Fruit fly (Drosophila melanogaster): ENCODE measurements around the gene cm.

The cm gene

dm6 chrX:7004101-7004700 lies 6.7 kb downstream of the cm start:
- TF ChIP-seq ttk (optimal IDR thresholded peaks at IDR 0.05) (no peak), h (optimal IDR thresholded peaks at IDR 0.05) (no peak), psq (optimal IDR thresholded peaks at IDR 0.05) (no peak), Sin3A (optimal IDR thresholded peaks at IDR 0.05) (no peak), insv (optimal IDR thresholded peaks at IDR 0.05) (no peak), Myc (optimal IDR thresholded peaks at IDR 0.05) (no peak)

dm6 chrX:7001135-7001769 lies 9.7 kb downstream of the cm start:
- no peak for TF ChIP-seq Sin3A (optimal IDR thresholded peaks at IDR 0.05)
- no peak for TF ChIP-seq Myc (optimal IDR thresholded peaks at IDR 0.05)
- no peak for TF ChIP-seq h (optimal IDR thresholded peaks at IDR 0.05)
- TF ChIP-seq ttk (optimal IDR thresholded peaks at IDR 0.05) = no peak
- TF ChIP-seq psq (optimal IDR thresholded peaks at IDR 0.05) = no peak

- TF ChIP-seq Myc (optimal IDR thresholded peaks at IDR 0.05) (no peak), psq (optimal IDR thresholded peaks at IDR 0.05) (no peak), ttk (optimal IDR thresholded peaks at IDR 0.05) (no peak), insv (optimal IDR thresholded peaks at IDR 0.05) (no peak), h (optimal IDR thresholded peaks at IDR 0.05) (no peak), Sin3A (optimal IDR thresholded peaks at IDR 0.05) (no peak)
These were observed 10.4 kb downstream of the cm start for dm6 chrX:7000444-7001134.

DNA sequence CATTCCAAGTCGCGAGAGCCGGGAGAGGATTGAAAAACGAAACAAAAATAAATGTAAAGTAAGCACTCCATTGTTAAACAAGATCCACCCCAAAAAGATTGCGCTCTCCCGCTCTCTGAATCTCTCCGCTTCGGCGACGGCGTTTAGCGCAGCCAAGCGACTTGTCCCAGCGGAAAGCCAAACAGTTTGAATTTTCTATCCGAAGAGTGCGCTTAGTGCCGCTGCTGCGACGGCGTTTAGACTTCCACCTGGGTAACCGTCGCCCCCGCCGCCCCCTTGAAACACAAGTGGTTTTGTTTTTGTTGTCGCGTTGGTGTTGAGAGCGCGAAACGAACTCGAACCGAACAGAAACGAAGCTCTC lies 12.5 kb downstream of the cm start, which contains the start of gene Inx2:
Gene Inx2, plus strand, starts transcription at position 181 of the 361 bp plus-strand sequence.
- TF ChIP-seq Myc (optimal IDR thresholded peaks at IDR 0.05) (no peak), h (optimal IDR thresholded peaks at IDR 0.05) (no peak), Sin3A (optimal IDR thresholded peaks at IDR 0.05) (no peak), psq (optimal IDR thresholded peaks at IDR 0.05) (no peak), insv (optimal IDR thresholded peaks at IDR 0.05) (no peak), ttk (optimal IDR thresholded peaks at IDR 0.05) (no peak)

DNA sequence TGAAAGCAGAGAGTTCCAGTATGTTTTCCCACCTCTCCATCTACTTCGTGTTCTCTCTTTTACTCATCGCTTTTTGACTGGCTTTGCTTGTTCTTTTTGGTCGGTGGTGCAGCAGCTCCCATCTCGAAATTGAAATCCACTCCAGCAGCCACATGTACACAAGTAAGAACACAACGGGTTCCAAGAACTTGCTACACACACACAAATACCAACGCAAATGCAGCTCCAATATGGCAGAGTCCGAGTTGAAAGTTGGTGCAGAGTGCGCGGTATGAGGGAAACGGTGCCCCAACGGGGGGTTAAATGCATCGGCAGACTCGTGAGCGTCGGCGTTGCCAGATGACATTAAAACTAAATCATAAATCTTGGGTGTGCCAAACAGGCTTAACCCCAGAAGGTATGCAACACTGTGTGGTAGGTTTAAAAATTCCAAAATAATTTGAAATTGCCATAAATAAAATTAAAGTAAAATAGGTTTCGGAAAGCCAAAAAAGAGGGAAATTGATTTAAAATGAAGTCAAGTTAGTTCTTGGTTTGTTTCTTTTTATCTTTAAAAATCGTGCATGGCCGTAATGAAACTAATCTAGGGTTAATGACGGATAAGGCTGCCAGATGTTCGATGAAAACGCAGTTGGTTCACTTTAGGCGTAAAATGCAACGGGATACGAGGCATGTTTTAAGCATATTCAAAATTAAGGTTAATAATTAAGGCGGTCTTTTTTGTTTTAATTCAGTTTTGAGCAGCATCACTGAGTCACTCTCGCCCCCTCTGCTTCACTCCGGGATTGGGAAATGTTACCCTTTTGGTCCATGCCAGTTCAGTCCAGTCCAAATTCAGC lies 13.1 kb downstream of the cm start:
- no peak for TF ChIP-seq insv (optimal IDR thresholded peaks at IDR 0.05)
- no peak for TF ChIP-seq Sin3A (optimal IDR thresholded peaks at IDR 0.05)
- no peak for TF ChIP-seq h (optimal IDR thresholded peaks at IDR 0.05)
- TF ChIP-seq Myc (optimal IDR thresholded peaks at IDR 0.05) = no peak
- TF ChIP-seq psq (optimal IDR thresholded peaks at IDR 0.05) = no peak

- TF ChIP-seq ttk (optimal IDR thresholded peaks at IDR 0.05) = no peak
- TF ChIP-seq Sin3A (optimal IDR thresholded peaks at IDR 0.05) = no peak
- TF ChIP-seq Myc (optimal IDR thresholded peaks at IDR 0.05) = no peak
These were observed 13.8 kb downstream of the cm start for dm6 chrX:6996965-6997652.

DNA sequence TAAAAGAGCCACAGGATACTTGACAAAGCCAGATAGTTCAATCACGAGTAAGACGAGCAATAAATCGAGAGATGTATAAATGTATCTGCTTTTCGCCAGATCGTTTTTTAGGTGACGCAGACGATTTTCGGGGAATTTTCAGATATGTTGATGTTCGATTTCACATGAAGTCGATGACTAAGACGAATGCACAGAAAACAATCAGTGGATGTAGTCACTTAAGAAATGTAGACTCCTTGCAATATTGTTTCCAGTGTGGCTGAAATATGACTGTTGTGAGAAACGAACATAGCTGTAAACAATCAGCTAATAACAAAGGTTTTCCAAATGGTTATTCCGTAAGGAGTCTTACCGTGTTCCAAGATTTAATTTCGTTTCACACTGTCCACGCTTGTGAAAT lies 14.8 kb downstream of the cm start:
- TF ChIP-seq h (optimal IDR thresholded peaks at IDR 0.05) = no peak
- no peak for TF ChIP-seq ttk (optimal IDR thresholded peaks at IDR 0.05)
- no peak for TF ChIP-seq Sin3A (optimal IDR thresholded peaks at IDR 0.05)
- no peak for TF ChIP-seq Myc (optimal IDR thresholded peaks at IDR 0.05)
- no peak for TF ChIP-seq psq (optimal IDR thresholded peaks at IDR 0.05)
- TF ChIP-seq insv (optimal IDR thresholded peaks at IDR 0.05) = no peak

dm6 chrX:6995258-6995657 lies 15.7 kb downstream of the cm start:
- no peak for TF ChIP-seq psq (optimal IDR thresholded peaks at IDR 0.05)

DNA sequence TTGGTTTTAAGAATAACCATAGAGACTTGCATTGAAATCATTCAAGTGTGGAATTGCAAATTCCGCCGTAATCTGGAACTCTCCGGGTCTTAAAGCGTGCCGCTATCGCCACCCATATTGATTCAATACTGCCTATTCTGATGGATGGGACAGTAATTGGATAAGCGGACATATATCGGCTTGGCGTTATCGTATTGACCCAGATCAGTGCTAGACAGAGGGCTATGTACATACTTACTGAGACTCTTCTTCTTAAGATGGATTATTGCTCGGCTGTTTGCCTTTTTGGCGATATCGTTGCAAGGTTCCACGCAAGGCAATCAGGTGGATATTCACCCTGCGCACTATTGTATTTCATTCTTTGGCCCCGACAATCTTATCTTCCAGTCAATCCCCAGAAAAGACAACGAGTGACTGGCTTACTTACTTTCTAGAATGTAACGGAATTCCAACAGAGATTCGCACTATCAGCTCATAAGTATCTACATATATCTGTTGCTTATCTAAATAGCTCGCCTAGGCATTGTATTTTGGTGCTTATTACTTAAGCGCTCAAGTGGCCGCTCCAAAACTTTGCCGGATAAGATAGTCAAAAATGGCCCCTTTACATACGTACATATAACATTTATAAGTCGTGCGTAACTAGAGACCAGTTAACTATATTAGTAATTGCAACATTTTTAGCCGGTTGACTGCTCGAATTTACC lies 16.3 kb downstream of the cm start:
- TF ChIP-seq psq (optimal IDR thresholded peaks at IDR 0.05) (no peak), ttk (optimal IDR thresholded peaks at IDR 0.05) (no peak), insv (optimal IDR thresholded peaks at IDR 0.05) (no peak), h (optimal IDR thresholded peaks at IDR 0.05) (no peak), Sin3A (optimal IDR thresholded peaks at IDR 0.05) (no peak), Myc (optimal IDR thresholded peaks at IDR 0.05) (no peak)

dm6 chrX:6993753-6994152 lies 17.2 kb downstream of the cm start:
- no peak for TF ChIP-seq ttk (optimal IDR thresholded peaks at IDR 0.05)
- no peak for TF ChIP-seq h (optimal IDR thresholded peaks at IDR 0.05)
- no peak for TF ChIP-seq insv (optimal IDR thresholded peaks at IDR 0.05)
- TF ChIP-seq Sin3A (optimal IDR thresholded peaks at IDR 0.05) = no peak
- TF ChIP-seq psq (optimal IDR thresholded peaks at IDR 0.05) = no peak
- no peak for TF ChIP-seq Myc (optimal IDR thresholded peaks at IDR 0.05)

dm6 chrX:6993350-6993749 lies 17.6 kb downstream of the cm start, which contains the start of gene Inx7:
TSS of gene Inx7 (minus strand) at chrX:6993612.
- TF ChIP-seq Sin3A (optimal IDR thresholded peaks at IDR 0.05) (no peak), Myc (optimal IDR thresholded peaks at IDR 0.05) (no peak), ttk (optimal IDR thresholded peaks at IDR 0.05) (no peak), psq (optimal IDR thresholded peaks at IDR 0.05) (no peak), insv (optimal IDR thresholded peaks at IDR 0.05) (no peak), h (optimal IDR thresholded peaks at IDR 0.05) (no peak)

All from Kc167 (cell line).